Worm (Caenorhabditis elegans) whole organism, L4 larva: Measurements from ENCODE around the gene patr-1.

ENCODE experiments used
- F49E8.2 ChIP-seq: sonication (generic microtip); optimal IDR thresholded peaks from 2 replicates; lab custom pipeline; 2016; ENCODE audit warnings: missing compliant biosample characterization, mild to moderate bottlenecking, missing genetic modification characterization, borderline replicate concordance
- jun-1 ChIP-seq: fragments of 150-350 bp; optimal IDR thresholded peaks from 2 replicates; lab custom pipeline; 2014; ENCODE audit warnings: missing biosample characterization, missing genetic modification reagents, missing genetic modification characterization
- lin-39 ChIP-seq: fragments of 150-350 bp; optimal IDR thresholded peaks from 2 replicates; lab custom pipeline; 2014; ENCODE audit warnings: missing biosample characterization, missing genetic modification reagents, missing genetic modification characterization
- lsy-2 ChIP-seq, 2 experiments: fragments of 150-350 bp in 1 of 2; sonication (generic microtip) in 1 of 2; optimal IDR thresholded peaks; 2 replicates each; lab custom pipeline; 2014 to 2017; ENCODE audit warnings: missing biosample characterization in 2 of 2, missing genetic modification characterization in 2 of 2
- nhr-76 ChIP-seq: fragments of 150-350 bp; optimal IDR thresholded peaks from 2 replicates; lab custom pipeline; 2014; ENCODE audit warnings: missing biosample characterization, missing genetic modification characterization
- skn-1 ChIP-seq: fragments of 150-350 bp; optimal IDR thresholded peaks from 2 replicates; lab custom pipeline; 2014; ENCODE audit warnings: missing biosample characterization, missing genetic modification characterization
- unc-39 ChIP-seq: sonication (generic microtip); optimal IDR thresholded peaks from 2 replicates; lab custom pipeline; 2017; ENCODE audit warnings: missing biosample characterization, missing genetic modification characterization

DNA sequence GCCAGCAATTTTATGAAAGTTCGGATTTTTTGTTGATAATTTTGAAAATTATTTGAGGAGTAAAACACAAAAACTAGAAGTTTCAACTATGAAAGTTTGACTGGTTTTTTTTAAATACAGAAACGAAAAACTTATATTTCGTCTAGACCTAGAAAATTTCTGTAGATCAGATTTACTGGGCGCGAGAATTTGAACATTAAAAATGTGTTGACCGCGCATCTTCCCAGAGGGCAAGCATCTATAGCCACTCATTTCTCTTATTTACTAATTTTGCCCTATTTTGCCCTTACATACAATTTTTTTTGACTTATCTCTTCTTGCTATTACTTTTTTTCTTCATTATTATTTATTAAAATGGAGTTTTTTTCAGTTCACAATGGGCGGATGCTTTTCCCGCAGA, 31.2 kb upstream of the patr-1 start, which contains the start of gene F43G6.10:
- TF ChIP-seq skn-1 (tag; lab: Kevin White, UChicago) = no peak
- TF ChIP-seq F49E8.2 = no peak
- no peak for TF ChIP-seq nhr-76 (tag; lab: Kevin White, UChicago)
- TF ChIP-seq lsy-2 (tag; optimal IDR thresholded peaks at IDR 0.05; lab: Kevin White, UChicago) = no peak
- no peak for TF ChIP-seq lin-39
- no peak for TF ChIP-seq unc-39 (tag; lab: Kevin White, UChicago)
- TF ChIP-seq jun-1 (tag; lab: Kevin White, UChicago) = no peak
